Worm (Caenorhabditis elegans) whole organism, early embryonic: ENCODE data around the gene math-4.

Experiments
- B0310.2 ChIP-seq: sonication (generic microtip); optimal IDR thresholded peaks from 2 replicates; lab custom pipeline; 2016; ENCODE audit warnings: mild to moderate bottlenecking, missing genetic modification characterization, missing compliant biosample characterization
- F13C5.2 ChIP-seq: sonication (generic microtip); optimal IDR thresholded peaks from 2 replicates; lab custom pipeline; 2017; ENCODE audit warnings: mild to moderate bottlenecking, missing genetic modification characterization, inconsistent platforms, missing compliant biosample characterization
- aly-1 ChIP-seq: sonication (generic microtip); optimal IDR thresholded peaks from 2 replicates; lab custom pipeline; 2016; ENCODE audit warnings: missing genetic modification characterization, missing compliant biosample characterization
- ama-1 ChIP-seq: fragments of 150-350 bp; optimal IDR thresholded peaks from 2 replicates; lab custom pipeline; 2014
- ceh-13 ChIP-seq: fragments of 200-800 bp; sonication (Bioruptor generic); optimal IDR thresholded peaks from 2 replicates; lab custom pipeline; 2018; ENCODE audit warnings: mild to moderate bottlenecking, missing genetic modification characterization, missing compliant biosample characterization
- ceh-36 ChIP-seq: sonication (generic microtip); optimal IDR thresholded peaks from 2 replicates; lab custom pipeline; 2016; ENCODE audit warnings: missing genetic modification characterization, inconsistent platforms, missing compliant biosample characterization
- ets-7 ChIP-seq: sonication (generic microtip); optimal IDR thresholded peaks from 2 replicates; lab custom pipeline; 2016; ENCODE audit warnings: missing genotype, missing genetic modification characterization, missing compliant biosample characterization
- flt-1 ChIP-seq: fragments of 200-800 bp; sonication (Bioruptor generic); IDR thresholded peaks from 2 replicates; pipeline ENCODE4 v1.3.6; 2022; ENCODE audit warnings: missing genetic modification characterization, missing compliant biosample characterization
- hmbx-1 ChIP-seq: sonication (generic microtip); optimal IDR thresholded peaks from 2 replicates; lab custom pipeline; 2016; ENCODE audit warnings: mild to moderate bottlenecking, missing genetic modification characterization, missing compliant biosample characterization
- hmg-4 ChIP-seq: fragments of 200-800 bp; sonication (Bioruptor generic); optimal IDR thresholded peaks from 2 replicates; lab custom pipeline; 2018; ENCODE audit warnings: mild to moderate bottlenecking, missing genetic modification characterization, missing compliant biosample characterization
- hnd-1 ChIP-seq: sonication (generic microtip); optimal IDR thresholded peaks from 2 replicates; lab custom pipeline; 2016; ENCODE audit warnings: missing genetic modification characterization, missing compliant biosample characterization
- pes-1 ChIP-seq: fragments of 200-800 bp; sonication (Bioruptor generic); IDR thresholded peaks from 2 replicates; pipeline ENCODE4 v1.3.6; 2022; ENCODE audit warnings: missing genetic modification reagents, missing genetic modification characterization, missing compliant biosample characterization
- scrt-1 ChIP-seq: fragments of 200-800 bp; sonication (Bioruptor generic); IDR thresholded peaks from 2 replicates; pipeline ENCODE4 v1.3.6; 2022; ENCODE audit warnings: missing genetic modification characterization, missing compliant biosample characterization
- sea-1 ChIP-seq: fragments of 200-800 bp; sonication (Bioruptor generic); conservative IDR thresholded peaks from 2 replicates; pipeline ENCODE4 v1.3.6; 2022; ENCODE audit warnings: missing genetic modification characterization, missing compliant biosample characterization
- tbx-11 ChIP-seq: fragments of 200-800 bp; sonication (Bioruptor generic); IDR thresholded peaks from 2 replicates; pipeline ENCODE4 v1.3.6; 2022; ENCODE audit warnings: missing genetic modification characterization, missing compliant biosample characterization
- tbx-37 ChIP-seq: fragments of 200-800 bp; sonication (Bioruptor generic); conservative IDR thresholded peaks from 2 replicates; pipeline ENCODE4 v1.3.6; 2022; ENCODE audit warnings: missing genetic modification reagents, missing genetic modification characterization, missing compliant biosample characterization
- tra-4 ChIP-seq: sonication (generic microtip); optimal IDR thresholded peaks from 2 replicates; lab custom pipeline; 2017; ENCODE audit warnings: missing genetic modification characterization, missing compliant biosample characterization

The math-4 gene

ce11 chrII:1816053-1816452, 33.7 kb upstream of the math-4 start:
- TF ChIP-seq pes-1 (no peak), flt-1 (GFP tag; lab: Robert Waterston, UW) (no peak), hmg-4 (GFP tag; lab: Kevin White, UChicago) (no peak), sea-1 (GFP tag; lab: Robert Waterston, UW) (no peak), ceh-36 (tag; lab: Kevin White, UChicago) (no peak), hnd-1 (tag; lab: Kevin White, UChicago) (no peak), ama-1 (lab: Kevin White, UChicago) (no peak), F13C5.2 (tag; lab: Kevin White, UChicago) (no peak), scrt-1 (GFP tag; lab: Robert Waterston, UW) (no peak), tra-4 (tag; lab: Kevin White, UChicago) (no peak), tbx-11 (GFP tag; lab: Robert Waterston, UW) (no peak), B0310.2 (tag; lab: Kevin White, UChicago) (no peak)

ce11 chrII:1808217-1808616, 25.8 kb upstream of the math-4 start, which contains the start of gene C08F1.8:
Gene C08F1.8, minus strand, starts transcription at chrII:1808317.
- TF ChIP-seq tbx-11 (GFP tag; lab: Robert Waterston, UW) (no peak), hmg-4 (GFP tag; lab: Kevin White, UChicago) (no peak), ceh-13 (GFP tag; lab: Kevin White, UChicago) (no peak)

- no peak for TF ChIP-seq ceh-13 (GFP tag; lab: Kevin White, UChicago)
- no peak for TF ChIP-seq hmg-4 (GFP tag; lab: Kevin White, UChicago)
- no peak for TF ChIP-seq B0310.2 (tag; lab: Kevin White, UChicago)
- no peak for TF ChIP-seq aly-1 (tag; lab: Kevin White, UChicago)
- TF ChIP-seq ets-7 (tag; lab: Kevin White, UChicago) = no peak
- TF ChIP-seq ceh-36 (tag; lab: Kevin White, UChicago) = no peak
- no peak for TF ChIP-seq hmbx-1 (tag; lab: Kevin White, UChicago)
- no peak for TF ChIP-seq pes-1
- TF ChIP-seq sea-1 (GFP tag; lab: Robert Waterston, UW) = no peak
These were observed 24.0 kb upstream of the math-4 start, which contains the start of gene C08F1.12 for ce11 chrII:1806358-1806757. Gene C08F1.12, minus strand, starts transcription at chrII:1806458.

- TF ChIP-seq F13C5.2 (tag; lab: Kevin White, UChicago) (no peak), tbx-37 (GFP tag; lab: Robert Waterston, UW) (no peak), ceh-36 (tag; lab: Kevin White, UChicago) (no peak), pes-1 (no peak), tra-4 (tag; lab: Kevin White, UChicago) (no peak), B0310.2 (tag; lab: Kevin White, UChicago) (no peak), hmg-4 (GFP tag; lab: Kevin White, UChicago) (no peak), flt-1 (GFP tag; lab: Robert Waterston, UW) (no peak), sea-1 (GFP tag; lab: Robert Waterston, UW) (no peak), ets-7 (tag; lab: Kevin White, UChicago) (no peak), hmbx-1 (tag; lab: Kevin White, UChicago) (no peak), aly-1 (tag; lab: Kevin White, UChicago) (no peak), tbx-11 (GFP tag; lab: Robert Waterston, UW) (no peak), hnd-1 (tag; lab: Kevin White, UChicago) (no peak), ceh-13 (GFP tag; lab: Kevin White, UChicago) (no peak), scrt-1 (GFP tag; lab: Robert Waterston, UW) (no peak), ama-1 (lab: Kevin White, UChicago) (no peak)
These were observed 5.7 kb upstream of the math-4 start, which contains the start of the genes C08F1.6 and fbxb-13 for ce11 chrII:1788087-1788486. Gene C08F1.6, minus strand, starts transcription at chrII:1788187. Gene fbxb-13, plus strand, starts transcription at chrII:1788277.

ce11 chrII:1787208-1787607, 4.8 kb upstream of the math-4 start:
- TF ChIP-seq tbx-37 (GFP tag; lab: Robert Waterston, UW) (no peak), ama-1 (lab: Kevin White, UChicago) (no peak), sea-1 (GFP tag; lab: Robert Waterston, UW) (no peak), scrt-1 (GFP tag; lab: Robert Waterston, UW) (no peak), ceh-36 (tag; lab: Kevin White, UChicago) (no peak), flt-1 (GFP tag; lab: Robert Waterston, UW) (no peak), ceh-13 (GFP tag; lab: Kevin White, UChicago) (no peak), hmbx-1 (tag; lab: Kevin White, UChicago) (no peak), tra-4 (tag; lab: Kevin White, UChicago) (no peak), hnd-1 (tag; lab: Kevin White, UChicago) (no peak), F13C5.2 (tag; lab: Kevin White, UChicago) (no peak)

ce11 chrII:1786209-1786608, 3.8 kb upstream of the math-4 start, which contains the start of gene C08F1.10:
Gene C08F1.10, minus strand, starts transcription at chrII:1786309.
- no peak for TF ChIP-seq tra-4 (tag; lab: Kevin White, UChicago)

- TF ChIP-seq tbx-11 (GFP tag; lab: Robert Waterston, UW) (no peak), aly-1 (tag; lab: Kevin White, UChicago) (no peak), ceh-36 (tag; lab: Kevin White, UChicago) (no peak), sea-1 (GFP tag; lab: Robert Waterston, UW) (no peak), hnd-1 (tag; lab: Kevin White, UChicago) (no peak), tbx-37 (GFP tag; lab: Robert Waterston, UW) (no peak), flt-1 (GFP tag; lab: Robert Waterston, UW) (no peak), ets-7 (tag; lab: Kevin White, UChicago) (no peak), ama-1 (lab: Kevin White, UChicago) (no peak), B0310.2 (tag; lab: Kevin White, UChicago) (no peak), tra-4 (tag; lab: Kevin White, UChicago) (no peak), F13C5.2 (tag; lab: Kevin White, UChicago) (no peak), scrt-1 (GFP tag; lab: Robert Waterston, UW) (no peak)
These were observed 2.4 kb upstream of the math-4 start, which contains the start of gene C08F1.11 for ce11 chrII:1784799-1785198. Gene C08F1.11, minus strand, starts transcription at chrII:1784899.
